Worm (Caenorhabditis elegans) whole organism, L4 larva: Measurements from ENCODE around the gene ceh-93.

Experiments used
- aly-2 ChIP-seq: sonication (generic microtip); optimal IDR thresholded peaks from 2 replicates; lab custom pipeline; 2018; ENCODE audit warnings: missing biosample characterization, missing genetic modification characterization
- ama-1 ChIP-seq: fragments of 150-350 bp; optimal IDR thresholded peaks from 2 replicates; lab custom pipeline; 2014; ENCODE audit warnings: inconsistent platforms, mixed read lengths
- ceh-62 ChIP-seq: sonication (generic microtip); optimal IDR thresholded peaks from 2 replicates; lab custom pipeline; 2017; ENCODE audit warnings: missing biosample characterization, missing genetic modification characterization
- lin-13 ChIP-seq: fragments of 150-350 bp; optimal IDR thresholded peaks from 2 replicates; lab custom pipeline; 2014; ENCODE audit warnings: missing biosample characterization, missing genetic modification reagents, missing genetic modification characterization
- nhr-10 ChIP-seq: fragments of 150-350 bp; optimal IDR thresholded peaks from 2 replicates; lab custom pipeline; 2014; ENCODE audit warnings: missing biosample characterization, missing genetic modification characterization

ce11 chrX:402951-403350 lies 14.4 kb upstream of the ceh-93 start:
- TF ChIP-seq aly-2 (tag; lab: Kevin White, UChicago) (no peak), ceh-62 (tag; lab: Kevin White, UChicago) (no peak), lin-13 (no peak), nhr-10 (tag; lab: Kevin White, UChicago) (no peak), ama-1 (lab: Kevin White, UChicago) (no peak)
